Worm (Caenorhabditis elegans) whole organism, late embryonic: ENCODE results near the gene ZK287.1.

Experiments
- ahr-1 ChIP-seq: sonication (generic microtip); optimal IDR thresholded peaks from 2 replicates; lab custom pipeline; 2016; ENCODE audit warnings: missing genetic modification characterization, missing compliant biosample characterization
- ama-1 ChIP-seq: fragments of 150-350 bp; optimal IDR thresholded peaks from 2 replicates; lab custom pipeline; 2014
- ceh-31 ChIP-seq: sonication (generic microtip); optimal IDR thresholded peaks from 2 replicates; lab custom pipeline; 2016; ENCODE audit warnings: missing genetic modification characterization, missing compliant biosample characterization
- pha-4 ChIP-seq: fragments of 150-350 bp; optimal IDR thresholded peaks from 2 replicates; lab custom pipeline; 2018; ENCODE audit warnings: missing biosample characterization, missing genetic modification reagents, missing genetic modification characterization
- ref-2 ChIP-seq: sonication (generic microtip); optimal IDR thresholded peaks from 2 replicates; lab custom pipeline; 2016; ENCODE audit warnings: missing genetic modification characterization, missing compliant biosample characterization
- tbx-2 ChIP-seq: sonication (generic microtip); optimal IDR thresholded peaks from 2 replicates; lab custom pipeline; 2016; ENCODE audit warnings: missing genetic modification characterization, missing compliant biosample characterization

DNA sequence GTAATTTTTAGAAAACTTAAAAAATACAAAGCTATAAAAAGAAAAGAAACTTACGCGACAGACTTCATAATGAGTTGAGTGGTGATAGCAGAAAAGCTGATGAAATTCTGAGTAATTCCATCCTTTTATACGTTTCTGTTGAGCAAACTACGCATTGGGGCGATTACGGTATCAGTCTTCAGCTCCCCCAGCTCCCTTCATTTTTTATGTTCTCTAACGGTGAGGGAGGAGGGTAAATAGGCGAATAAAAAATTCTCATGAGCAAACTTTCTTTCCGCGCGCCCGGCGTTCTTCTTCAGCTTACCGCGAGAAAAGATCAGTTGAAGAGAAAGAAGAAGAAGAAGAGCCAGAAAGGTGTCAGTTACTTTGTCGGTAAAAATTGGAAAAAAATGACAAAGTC, 47.6 kb upstream of the ZK287.1 start, which contains the start of gene idpc-7:
- TF ChIP-seq ref-2 (tag; lab: Kevin White, UChicago) (no peak), ceh-31 (tag; lab: Kevin White, UChicago) (no peak), ahr-1 (tag; lab: Kevin White, UChicago) (no peak), ama-1 (lab: Kevin White, UChicago) (no peak), tbx-2 (tag; lab: Kevin White, UChicago) (no peak), pha-4 (no peak)
